Fruit fly (Drosophila melanogaster) whole organism, embryonic: ENCODE measurements around the gene Grip75.

Source experiments
- Adf1 ChIP-seq: fragments of 200-800 bp; sonication (Bioruptor generic); IDR thresholded peaks from 2 replicates; pipeline ENCODE4 v1.3.6; 2022; ENCODE audit warnings: missing biosample characterization, missing genetic modification characterization
- Blimp-1 ChIP-seq: fragments of 200-800 bp; sonication (Bioruptor generic); optimal IDR thresholded peaks from 3 replicates; lab custom pipeline; 2018; ENCODE audit warnings: missing biosample characterization, missing genetic modification characterization, mild to moderate bottlenecking, moderate library complexity, missing genetic modification reagents
- BtbVII ChIP-seq: fragments of 200-800 bp; sonication (Bioruptor generic); optimal IDR thresholded peaks from 3 replicates; lab custom pipeline; 2017; ENCODE audit warnings: missing biosample characterization, mild to moderate bottlenecking, missing genetic modification characterization
- CG10979 ChIP-seq: fragments of 200-800 bp; sonication (Bioruptor generic); optimal IDR thresholded peaks from 2 replicates; lab custom pipeline; 2018; ENCODE audit warnings: missing biosample characterization, mild to moderate bottlenecking, missing genetic modification characterization, moderate library complexity
- CG12299 ChIP-seq: fragments of 200-800 bp; sonication (Bioruptor generic); optimal IDR thresholded peaks from 2 replicates; lab custom pipeline; 2018; ENCODE audit warnings: missing biosample characterization, mild to moderate bottlenecking, missing genetic modification characterization
- CG12769 ChIP-seq: fragments of 200-800 bp; sonication (Bioruptor generic); optimal IDR thresholded peaks from 2 replicates; lab custom pipeline; 2019; ENCODE audit warnings: missing biosample characterization, mild to moderate bottlenecking, missing genetic modification characterization, moderate library complexity
- CG13287 ChIP-seq: fragments of 200-800 bp; sonication (Bioruptor generic); IDR thresholded peaks from 2 replicates; pipeline ENCODE4 v1.3.6; 2022; ENCODE audit warnings: missing biosample characterization, missing genetic modification characterization; ENCODE audit not compliant: partially characterized antibody
- CG14014 ChIP-seq: fragments of 200-800 bp; sonication (Bioruptor generic); IDR thresholded peaks from 2 replicates; pipeline ENCODE4 v1.3.6; 2022; ENCODE audit warnings: missing biosample characterization, missing genetic modification characterization
- CG17612 ChIP-seq: fragments of 200-800 bp; sonication (Bioruptor generic); IDR thresholded peaks from 2 replicates; pipeline ENCODE4 v1.3.6; 2022; ENCODE audit warnings: missing biosample characterization, missing genetic modification characterization
- CG1792 ChIP-seq: fragments of 200-800 bp; sonication (Bioruptor generic); optimal IDR thresholded peaks from 2 replicates; lab custom pipeline; 2016; ENCODE audit warnings: missing biosample characterization, missing genetic modification characterization
- CG2199 ChIP-seq: fragments of 200-800 bp; sonication (Bioruptor generic); IDR thresholded peaks from 3 replicates; pipeline ENCODE4 v1.3.6; 2022; ENCODE audit warnings: missing biosample characterization, missing genetic modification characterization
- CG31224 ChIP-seq: fragments of 200-800 bp; sonication (Bioruptor generic); IDR thresholded peaks from 2 replicates; pipeline ENCODE4 v1.3.6; 2022; ENCODE audit warnings: missing biosample characterization, missing genetic modification characterization
- CG4282 ChIP-seq: fragments of 200-800 bp; sonication (Bioruptor generic); optimal IDR thresholded peaks from 2 replicates; lab custom pipeline; 2016; ENCODE audit warnings: missing biosample characterization, missing genetic modification characterization
- CG4707 ChIP-seq: fragments of 200-800 bp; sonication (Bioruptor generic); optimal IDR thresholded peaks from 2 replicates; lab custom pipeline; 2018; ENCODE audit warnings: missing biosample characterization, mild to moderate bottlenecking, missing genetic modification characterization, moderate library complexity
- CG6175 ChIP-seq: fragments of 200-800 bp; sonication (Bioruptor generic); IDR thresholded peaks from 3 replicates; pipeline ENCODE4 v1.3.6; 2022; ENCODE audit warnings: missing biosample characterization, missing genetic modification characterization
- CG7745 ChIP-seq: fragments of 200-800 bp; sonication (Bioruptor generic); optimal IDR thresholded peaks from 2 replicates; lab custom pipeline; 2018; ENCODE audit warnings: missing biosample characterization, mild to moderate bottlenecking, missing genetic modification characterization, moderate library complexity
- Dbx ChIP-seq: fragments of 200-800 bp; sonication (Bioruptor generic); IDR thresholded peaks from 3 replicates; pipeline ENCODE4 v1.3.6; 2022; ENCODE audit warnings: missing biosample characterization, missing genetic modification characterization
- Hr3 ChIP-seq: fragments of 200-800 bp; sonication (Bioruptor generic); optimal IDR thresholded peaks from 3 replicates; lab custom pipeline; 2016; ENCODE audit warnings: missing biosample characterization, missing genetic modification characterization
- Hr78 ChIP-seq, 2 experiments: fragments of 200-800 bp in 1 of 2; fragments of >200 bp in 1 of 2; sonication (Bioruptor generic) in 1 of 2; optimal IDR thresholded peaks; 2 replicates each; lab custom pipeline; 2017 to 2019; ENCODE audit warnings: missing biosample characterization in 2 of 2, missing genetic modification characterization in 2 of 2, mild to moderate bottlenecking in 1 of 2, moderate library complexity in 1 of 2
- Neu2 ChIP-seq: fragments of 200-800 bp; sonication (Bioruptor generic); optimal IDR thresholded peaks from 3 replicates; lab custom pipeline; 2016; ENCODE audit warnings: missing biosample characterization, missing genetic modification characterization, borderline replicate concordance
- Nf-YA ChIP-seq: fragments of 200-800 bp; sonication (Bioruptor generic); IDR thresholded peaks from 2 replicates; pipeline ENCODE4 v1.3.6; 2022; ENCODE audit warnings: missing biosample characterization, missing genetic modification characterization
- Pdp1 ChIP-seq, 2 experiments: fragments of 200-800 bp; sonication (Bioruptor generic); optimal IDR thresholded peaks; 3 replicates each; lab custom pipeline; 2016; ENCODE audit warnings: missing biosample characterization in 2 of 2, missing genetic modification characterization in 2 of 2, mild to moderate bottlenecking in 1 of 2, moderate library complexity in 1 of 2
- abd-A ChIP-seq: fragments of 200-800 bp; sonication (Bioruptor generic); optimal IDR thresholded peaks from 3 replicates; lab custom pipeline; 2019; ENCODE audit warnings: missing biosample characterization, mild to moderate bottlenecking, missing genetic modification characterization, moderate library complexity
- br ChIP-seq: fragments of >200 bp; optimal IDR thresholded peaks from 2 replicates; lab custom pipeline; 2017
- chinmo ChIP-seq: fragments of 200-800 bp; sonication (Bioruptor generic); IDR thresholded peaks from 4 replicates; pipeline ENCODE4 v1.3.6; 2022; ENCODE audit warnings: missing biosample characterization, missing genetic modification characterization; ENCODE audit not compliant: partially characterized antibody
- crp ChIP-seq, 2 experiments: fragments of 200-800 bp; sonication (Bioruptor generic); optimal IDR thresholded peaks; 2 replicates in 1 of 2; 3 replicates in 1 of 2; lab custom pipeline; 2017; ENCODE audit warnings: missing biosample characterization in 2 of 2, missing genetic modification characterization in 2 of 2, mild to moderate bottlenecking in 1 of 2, moderate library complexity in 1 of 2
- exex ChIP-seq: fragments of 200-800 bp; sonication (Bioruptor generic); optimal IDR thresholded peaks from 4 replicates; lab custom pipeline; 2018; ENCODE audit warnings: missing biosample characterization, mild to moderate bottlenecking, missing genetic modification characterization, moderate library complexity
- fu2 ChIP-seq: fragments of 200-800 bp; sonication (Bioruptor generic); optimal IDR thresholded peaks from 2 replicates; lab custom pipeline; 2016; ENCODE audit warnings: missing biosample characterization, missing genetic modification characterization
- kah ChIP-seq: fragments of 200-800 bp; sonication (Bioruptor generic); optimal IDR thresholded peaks from 2 replicates; lab custom pipeline; 2018; ENCODE audit warnings: missing biosample characterization, mild to moderate bottlenecking, missing genetic modification characterization
- kay ChIP-seq: fragments of 200-800 bp; sonication (Bioruptor generic); optimal IDR thresholded peaks from 2 replicates; lab custom pipeline; 2016; ENCODE audit warnings: missing biosample characterization, missing genetic modification characterization
- luna ChIP-seq: fragments of 200-800 bp; sonication (Bioruptor generic); optimal IDR thresholded peaks from 2 replicates; lab custom pipeline; 2016; ENCODE audit warnings: missing biosample characterization, missing genetic modification characterization
- maf-S ChIP-seq: fragments of 200-800 bp; sonication (Bioruptor generic); optimal IDR thresholded peaks from 2 replicates; lab custom pipeline; 2016; ENCODE audit warnings: missing biosample characterization, missing genetic modification characterization
- rib ChIP-seq: fragments of 200-800 bp; sonication (Bioruptor generic); IDR thresholded peaks from 2 replicates; pipeline ENCODE4 v1.3.6; 2022; ENCODE audit warnings: missing biosample characterization, missing genetic modification characterization
- scrt ChIP-seq: fragments of 200-800 bp; sonication (Bioruptor generic); optimal IDR thresholded peaks from 2 replicates; lab custom pipeline; 2018; ENCODE audit warnings: missing biosample characterization, mild to moderate bottlenecking, missing genetic modification characterization, moderate library complexity
- sd ChIP-seq: fragments of 200-800 bp; sonication (Bioruptor generic); optimal IDR thresholded peaks from 3 replicates; lab custom pipeline; 2018; ENCODE audit warnings: missing biosample characterization, mild to moderate bottlenecking, missing genetic modification characterization, moderate library complexity
- sna ChIP-seq: fragments of 200-800 bp; sonication (Bioruptor generic); IDR thresholded peaks from 2 replicates; pipeline ENCODE4 v1.3.6; 2022; ENCODE audit warnings: missing biosample characterization, missing genetic modification characterization; ENCODE audit not compliant: partially characterized antibody
- so ChIP-seq: fragments of 200-800 bp; sonication (Bioruptor generic); IDR thresholded peaks from 3 replicates; pipeline ENCODE4 v1.3.6; 2022; ENCODE audit warnings: missing biosample characterization, missing genetic modification characterization
- sug ChIP-seq: fragments of 200-800 bp; optimal IDR thresholded peaks from 2 replicates; lab custom pipeline; 2019; ENCODE audit warnings: missing biosample characterization, mild to moderate bottlenecking, missing genetic modification characterization, moderate library complexity
- trem ChIP-seq: fragments of 200-800 bp; optimal IDR thresholded peaks from 3 replicates; lab custom pipeline; 2019; ENCODE audit warnings: missing biosample characterization, mild to moderate bottlenecking, missing genetic modification characterization, moderate library complexity
- vfl ChIP-seq: fragments of 200-800 bp; sonication (Bioruptor generic); optimal IDR thresholded peaks from 2 replicates; lab custom pipeline; 2016; ENCODE audit warnings: missing biosample characterization, missing genetic modification characterization
- zfh2 ChIP-seq: fragments of 200-800 bp; sonication (Bioruptor generic); optimal IDR thresholded peaks from 2 replicates; lab custom pipeline; 2016; ENCODE audit warnings: missing biosample characterization, missing genetic modification characterization

Grip75 gene

dm6 chr2L:10502244-10502643, 19.1 kb downstream of the Grip75 start (continued):
- TF ChIP-seq CG4707 (GFP tag; lab: Kevin White, UChicago) = no peak
- TF ChIP-seq sug (tag; lab: Kevin White, UChicago) = peak; percentile 11

dm6 chr2L:10502862-10503261, 19.8 kb downstream of the Grip75 start:
- TF ChIP-seq maf-S (GFP tag; lab: Kevin White, UChicago) (no peak), vfl (GFP tag; lab: Kevin White, UChicago) (no peak), sna (GFP tag; lab: Robert Waterston, UW) (no peak), br (lab: Kevin White, UChicago) (no peak), Nf-YA (GFP tag; lab: Robert Waterston, UW) (0 out of 2 replicates have a peak, but pooled peaks have one; percentile 10), scrt (no peak), fu2 (GFP tag; lab: Kevin White, UChicago) (no peak), CG10979 (tag; lab: Kevin White, UChicago) (no peak), CG4282 (GFP tag; lab: Kevin White, UChicago) (no peak), exex (tag; lab: Kevin White, UChicago) (peak; percentile 21), Hr3 (GFP tag; lab: Kevin White, UChicago) (no peak), CG2199 (peak; percentile 50; the same call in 1 of the 3 replicates)

- TF ChIP-seq so (GFP tag; lab: Robert Waterston, UW) (0 out of 3 replicates have a peak, but pooled peaks have one; percentile 43), CG12299 (tag; lab: Kevin White, UChicago) (no peak), zfh2 (GFP tag; lab: Kevin White, UChicago) (no peak), scrt (no peak), luna (GFP tag; lab: Kevin White, UChicago) (no peak), Hr78 (GFP tag; optimal IDR thresholded peaks at IDR 0.05; lab: Kevin White, UChicago) (peak in 1 of 2 experiments; percentile 96), CG6175 (GFP tag; lab: Robert Waterston, UW) (0 out of 3 replicates have a peak, but pooled peaks have one; percentile 12), Adf1 (GFP tag; lab: Robert Waterston, UW) (no peak), CG12769 (peak; percentile 28), Dbx (no peak), CG7745 (tag; lab: Kevin White, UChicago) (no peak), BtbVII (peak; percentile 34), CG1792 (GFP tag; lab: Kevin White, UChicago) (no peak), kay (GFP tag; lab: Kevin White, UChicago) (peak; percentile 29), crp (GFP tag; optimal IDR thresholded peaks at IDR 0.05; lab: Kevin White, UChicago) (no peak), trem (no peak), abd-A (tag; lab: Kevin White, UChicago) (peak; percentile 37), CG17612 (no peak), rib (0 out of 2 replicates have a peak, but pooled peaks have one; percentile 27), Pdp1 (GFP tag; optimal IDR thresholded peaks at IDR 0.05; lab: Kevin White, UChicago) (no peak), CG31224 (GFP tag; lab: Robert Waterston, UW) (0 out of 2 replicates have a peak, but pooled peaks have one; percentile 46), CG13287 (GFP tag; lab: Robert Waterston, UW) (peak; percentile 15; the same call in 1 of the 2 replicates), sd (tag; lab: Kevin White, UChicago) (peak; percentile 85), kah (peak; percentile 22), chinmo (GFP tag; lab: Robert Waterston, UW) (peak; percentile 69; the same call in 1 of the 4 replicates), Neu2 (GFP tag; lab: Kevin White, UChicago) (no peak), CG14014 (GFP tag; lab: Robert Waterston, UW) (0 out of 2 replicates have a peak, but pooled peaks have one; percentile 23), Blimp-1 (GFP tag; lab: Kevin White, UChicago) (no peak)
Observed at dm6 chr2L:10503356-10503977, 20.4 kb downstream of the Grip75 start.
